Worm (Caenorhabditis elegans): ENCODE results near the gene mdt-28.
A peak's percentile ranks its signal among the peaks of the same experiment; 100 is the strongest.

mdt-28 gene

DNA sequence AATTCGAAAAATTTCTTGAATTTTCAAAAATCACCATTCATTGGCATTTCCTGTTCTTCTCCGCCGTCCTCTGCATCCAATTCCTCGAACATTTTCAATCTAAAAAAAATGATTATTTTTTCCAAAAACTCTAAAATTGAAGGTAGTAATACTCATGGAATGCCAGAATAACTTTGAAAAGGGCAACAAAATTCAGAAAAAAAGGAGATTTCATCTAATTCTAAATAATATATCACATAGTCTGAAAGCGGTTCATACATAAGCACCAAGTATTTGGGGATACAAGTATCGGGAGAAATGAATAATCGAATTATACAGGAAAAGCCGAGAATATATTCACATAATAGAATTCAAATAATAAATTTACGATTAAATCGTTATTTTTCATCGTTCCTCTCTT is at the start of gene mdt-28:
TSS of gene mdt-28 (minus strand) at position 101 of the 400 bp plus-strand sequence.
- TF ChIP-seq egl-13 (tag; optimal IDR thresholded peaks at IDR 0.05) (no peak), unc-98 (GFP tag; IDR thresholded peaks at IDR 0.05) (no peak), sptf-1 (tag; optimal IDR thresholded peaks at IDR 0.05) (no peak), elt-3 (tag; optimal IDR thresholded peaks at IDR 0.05) (no peak), ceh-63 (GFP tag; optimal IDR thresholded peaks at IDR 0.05) (no peak), C16A3.4 (tag; optimal IDR thresholded peaks at IDR 0.05) (no peak), jun-1 (tag; optimal IDR thresholded peaks at IDR 0.05) (no peak), blmp-1 (tag; optimal IDR thresholded peaks at IDR 0.05) (no peak), tlp-1 (tag; optimal IDR thresholded peaks at IDR 0.05) (no peak), efl-3 (GFP tag; optimal IDR thresholded peaks at IDR 0.05) (no peak), lsy-2 (tag; optimal IDR thresholded peaks at IDR 0.05) (no peak), pqm-1 (tag; optimal IDR thresholded peaks at IDR 0.05) (no peak), nhr-71 (tag; optimal IDR thresholded peaks at IDR 0.05) (no peak), nhr-28 (tag; optimal IDR thresholded peaks at IDR 0.05) (no peak), dpl-1 (GFP tag; optimal IDR thresholded peaks at IDR 0.05) (no peak), ces-1 (GFP tag; optimal IDR thresholded peaks at IDR 0.05) (no peak), nhr-77 (tag; optimal IDR thresholded peaks at IDR 0.05) (no peak), fkh-4 (tag; optimal IDR thresholded peaks at IDR 0.05; ENCODE audit: borderline replicate concordance) (no peak), C34B4.2 (tag; optimal IDR thresholded peaks at IDR 0.05) (no peak)

DNA sequence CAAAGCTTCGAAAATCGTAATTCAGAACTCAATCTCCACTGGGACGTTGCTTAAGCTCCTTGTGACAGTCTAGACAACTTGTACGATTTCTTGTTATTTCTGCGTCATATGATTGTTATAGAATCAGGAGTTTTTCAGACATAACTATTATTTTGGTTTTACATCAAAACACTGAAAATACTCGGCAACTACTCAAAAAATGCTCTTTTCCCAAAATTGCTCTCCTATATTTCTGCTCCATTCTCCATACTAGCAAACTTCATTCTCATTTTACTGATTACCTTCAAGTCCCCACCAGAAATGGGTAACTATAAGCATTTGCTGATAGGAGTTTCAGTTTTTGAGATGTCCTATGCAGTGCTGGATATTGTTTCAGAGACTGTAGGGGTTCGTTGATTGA is 46.3 kb upstream of the mdt-28 start, which contains the start of gene C55A1.1:
TSS of gene C55A1.1 (plus strand) at position 301 of the 400 bp plus-strand sequence.
- TF ChIP-seq C34B4.2 (tag; optimal IDR thresholded peaks at IDR 0.05) (no peak), pax-3 (tag; optimal IDR thresholded peaks at IDR 0.05) (no peak), tlp-1 (tag; optimal IDR thresholded peaks at IDR 0.05) (no peak), rnt-1 (tag; optimal IDR thresholded peaks at IDR 0.05) (no peak), hpl-2 (GFP tag; optimal IDR thresholded peaks at IDR 0.05) (no peak), elt-2 (tag; optimal IDR thresholded peaks at IDR 0.05) (no peak), dsc-1 (tag; optimal IDR thresholded peaks at IDR 0.05) (no peak), nhr-76 (tag; optimal IDR thresholded peaks at IDR 0.05) (no peak), fkh-4 (tag; optimal IDR thresholded peaks at IDR 0.05; ENCODE audit: borderline replicate concordance) (no peak), unc-98 (GFP tag; IDR thresholded peaks at IDR 0.05) (no peak), egl-27 (tag; optimal IDR thresholded peaks at IDR 0.05) (no peak), lir-3 (tag; optimal IDR thresholded peaks at IDR 0.05; ENCODE audit: poor library complexity) (no peak), dpl-1 (GFP tag; optimal IDR thresholded peaks at IDR 0.05) (no peak), F16B12.6 (tag; optimal IDR thresholded peaks at IDR 0.05) (no peak), sox-4 (tag; optimal IDR thresholded peaks at IDR 0.05) (no peak), ceh-88 (GFP tag; IDR thresholded peaks at IDR 0.05) (no peak), pqm-1 (tag; optimal IDR thresholded peaks at IDR 0.05) (no peak), efl-3 (GFP tag; optimal IDR thresholded peaks at IDR 0.05) (no peak), swsn-7 (tag; optimal IDR thresholded peaks at IDR 0.05) (no peak)

DNA sequence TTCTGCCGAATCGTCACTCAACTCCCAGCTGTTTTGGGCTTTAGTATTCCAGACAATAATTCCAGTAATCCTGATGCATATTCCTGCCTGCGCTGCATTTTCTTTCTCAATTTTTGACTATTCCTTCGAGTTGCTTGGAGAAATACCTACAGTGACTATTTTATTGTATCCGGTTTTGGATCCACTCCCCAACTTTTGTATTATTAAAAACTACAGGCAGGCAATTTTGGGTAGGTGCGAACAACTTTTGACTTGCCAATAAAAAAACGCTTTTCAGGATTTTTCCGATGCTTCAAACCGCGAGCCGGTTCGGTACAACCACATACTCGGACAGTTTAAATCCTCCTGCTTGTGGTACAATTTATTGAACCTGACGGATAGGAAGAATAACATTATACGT is 39.3 kb upstream of the mdt-28 start:
- TF ChIP-seq isw-1 (GFP tag; IDR thresholded peaks at IDR 0.05), result no peak
- TF ChIP-seq pax-3 (tag; optimal IDR thresholded peaks at IDR 0.05), result no peak
- TF ChIP-seq fkh-10 (GFP tag; optimal IDR thresholded peaks at IDR 0.05), result no peak
- TF ChIP-seq efl-3 (GFP tag; optimal IDR thresholded peaks at IDR 0.05), result no peak

DNA sequence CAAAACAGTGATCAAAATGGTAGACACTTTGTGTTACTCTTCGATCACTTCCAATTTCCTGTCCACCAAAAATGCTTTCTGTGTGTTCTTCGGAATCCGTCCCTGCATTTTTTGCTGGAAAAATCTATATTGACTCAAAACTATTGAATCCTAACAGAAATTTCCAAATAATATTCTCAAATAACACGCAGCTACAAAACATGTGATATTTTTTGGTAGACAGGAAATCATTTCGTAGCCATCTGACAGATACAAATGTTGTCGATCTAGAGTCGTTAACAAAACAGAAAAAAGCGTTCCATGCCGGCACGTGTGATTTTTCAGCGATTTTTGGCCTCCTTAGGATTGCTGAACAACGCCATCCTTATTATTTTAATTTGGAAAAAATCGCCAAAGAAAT is 37.7 kb upstream of the mdt-28 start, which contains the start of gene str-263:
TSS of gene str-263 (plus strand) at position 301 of the 400 bp plus-strand sequence.
- no peak for TF ChIP-seq snpc-4 (tag; optimal IDR thresholded peaks at IDR 0.05)

DNA sequence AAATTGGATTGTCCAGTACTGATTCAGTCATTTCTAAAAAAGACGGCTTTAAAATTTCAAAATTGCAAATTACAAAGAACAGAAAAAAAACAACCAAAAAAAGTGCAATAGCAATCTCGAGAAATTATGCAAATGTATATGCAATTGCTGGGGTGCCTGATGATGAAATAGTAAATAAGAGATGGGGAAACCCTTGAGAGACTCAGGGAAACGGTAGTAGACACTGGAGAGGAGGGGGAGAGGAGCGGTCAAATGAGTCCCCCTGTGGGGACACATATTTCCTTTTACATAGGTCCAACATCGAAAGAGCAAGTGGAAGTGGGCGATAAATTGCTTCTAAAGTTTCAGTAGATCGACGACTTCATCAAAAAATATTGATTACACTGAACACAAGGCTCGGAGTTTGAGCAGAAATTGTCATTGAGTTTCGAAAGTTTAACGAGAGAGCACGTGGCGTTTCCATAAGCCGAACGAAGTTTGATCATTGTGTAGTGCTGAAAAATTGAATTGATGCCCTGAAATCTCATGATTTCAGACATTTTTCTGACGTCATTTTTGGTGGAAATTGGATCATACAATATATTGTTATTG is 35.2 kb upstream of the mdt-28 start, which contains the start of the genes fbxa-153 and str-12:
TSS of gene fbxa-153 (minus strand) at position 35 of the 591 bp plus-strand sequence.
TSS of gene str-12 (plus strand) at position 541 of the 591 bp plus-strand sequence.
- TF ChIP-seq snpc-4 (tag; optimal IDR thresholded peaks at IDR 0.05) (no peak), blmp-1 (tag; optimal IDR thresholded peaks at IDR 0.05) (no peak), swsn-7 (tag; optimal IDR thresholded peaks at IDR 0.05) (peak; percentile 8), jun-1 (tag; optimal IDR thresholded peaks at IDR 0.05) (no peak), rnt-1 (tag; optimal IDR thresholded peaks at IDR 0.05) (no peak), dpl-1 (GFP tag; optimal IDR thresholded peaks at IDR 0.05) (peak in 1 of 3 experiments; percentile 21), lin-14 (GFP tag; optimal IDR thresholded peaks at IDR 0.05) (no peak), nhr-76 (tag; optimal IDR thresholded peaks at IDR 0.05) (no peak), alr-1 (tag; optimal IDR thresholded peaks at IDR 0.05; ENCODE audit: borderline replicate concordance) (no peak), unc-30 (tag; optimal IDR thresholded peaks at IDR 0.05) (no peak), mep-1 (tag; optimal IDR thresholded peaks at IDR 0.05) (peak; percentile 35), isw-1 (GFP tag; IDR thresholded peaks at IDR 0.05) (peak; percentile 28), tbx-2 (tag; optimal IDR thresholded peaks at IDR 0.05) (no peak), sptf-1 (tag; optimal IDR thresholded peaks at IDR 0.05) (no peak), unc-98 (GFP tag; IDR thresholded peaks at IDR 0.05) (no peak), sox-4 (tag; optimal IDR thresholded peaks at IDR 0.05) (no peak), pqm-1 (tag; optimal IDR thresholded peaks at IDR 0.05) (no peak), efl-1 (optimal IDR thresholded peaks at IDR 0.05) (peak in 1 of 2 experiments; percentile 1), efl-1 (GFP tag; optimal IDR thresholded peaks at IDR 0.05 in 1 of 2) (peak in 1 of 2 experiments; percentile 32), lsy-2 (tag; optimal IDR thresholded peaks at IDR 0.05) (no peak), irx-1 (tag; optimal IDR thresholded peaks at IDR 0.05) (no peak), snu-23 (GFP tag; optimal IDR thresholded peaks at IDR 0.05) (no peak)

Data from whole organism, L1 larva.